Worm (Caenorhabditis elegans): ENCODE data around the gene acs-4.

The acs-4 gene

DNA sequence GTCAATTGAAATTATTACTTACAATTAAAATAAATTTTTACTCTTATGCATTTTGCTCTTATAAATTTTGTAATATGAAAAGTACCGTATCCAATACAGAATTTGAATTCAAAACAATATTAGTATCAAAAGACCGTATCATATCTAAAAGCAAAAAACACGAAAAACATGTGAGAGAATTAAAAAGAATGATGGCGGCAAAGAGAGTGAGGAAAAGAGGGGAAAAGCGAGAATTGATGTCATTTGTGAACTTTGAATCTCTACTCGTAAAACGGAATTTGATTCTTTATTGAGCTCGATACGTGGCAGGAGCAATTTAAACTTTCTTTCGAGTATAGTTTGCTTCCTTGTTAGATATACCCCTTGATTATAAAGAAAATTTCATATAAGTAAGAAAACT lies 13.1 kb upstream of the acs-4 start:
- TF ChIP-seq hlh-8 (tag; optimal IDR thresholded peaks at IDR 0.05): no peak
- TF ChIP-seq lim-6 (tag; optimal IDR thresholded peaks at IDR 0.05): no peak
- no peak for TF ChIP-seq K02D7.2 (tag; optimal IDR thresholded peaks at IDR 0.05)
- TF ChIP-seq nfya-1 (tag; optimal IDR thresholded peaks at IDR 0.05): no peak
- TF ChIP-seq gmeb-2 (tag; optimal IDR thresholded peaks at IDR 0.05): no peak
- no peak for TF ChIP-seq eyg-1 (tag; optimal IDR thresholded peaks at IDR 0.05)

- TF ChIP-seq ceh-6 (GFP tag; optimal IDR thresholded peaks at IDR 0.05) (no peak), hlh-8 (tag; optimal IDR thresholded peaks at IDR 0.05) (peak; percentile 57), hlh-15 (tag; optimal IDR thresholded peaks at IDR 0.05) (no peak), ceh-22 (tag; optimal IDR thresholded peaks at IDR 0.05) (no peak), ceh-9 (tag; optimal IDR thresholded peaks at IDR 0.05) (no peak), fkh-10 (GFP tag; optimal IDR thresholded peaks at IDR 0.05) (peak; percentile 48), unc-55 (GFP tag; optimal IDR thresholded peaks at IDR 0.05) (peak; percentile 82), ceh-30 (tag; optimal IDR thresholded peaks at IDR 0.05) (no peak), lin-11 (tag; optimal IDR thresholded peaks at IDR 0.05) (no peak), ttx-3 (tag; optimal IDR thresholded peaks at IDR 0.05) (no peak), unc-42 (tag; optimal IDR thresholded peaks at IDR 0.05) (peak; percentile 65), ceh-19 (GFP tag; optimal IDR thresholded peaks at IDR 0.05) (no peak), ceh-18 (tag; optimal IDR thresholded peaks at IDR 0.05) (peak; percentile 90), unc-86 (tag; optimal IDR thresholded peaks at IDR 0.05) (peak; percentile 32), fax-1 (tag; optimal IDR thresholded peaks at IDR 0.05) (peak; percentile 3), tbx-7 (tag; optimal IDR thresholded peaks at IDR 0.05) (no peak), pha-4 (tag; optimal IDR thresholded peaks at IDR 0.05) (no peak), che-1 (tag; optimal IDR thresholded peaks at IDR 0.05) (no peak), pqm-1 (tag; optimal IDR thresholded peaks at IDR 0.05) (peak; percentile 71), pax-1 (tag; optimal IDR thresholded peaks at IDR 0.05) (peak; percentile 52), Y22D7AL.16 (tag; optimal IDR thresholded peaks at IDR 0.05) (no peak), ceh-14 (tag; optimal IDR thresholded peaks at IDR 0.05) (peak; percentile 53), C38D4.7 (GFP tag; optimal IDR thresholded peaks at IDR 0.05) (no peak), madf-2 (tag; optimal IDR thresholded peaks at IDR 0.05) (no peak), sox-2 (GFP tag; IDR thresholded peaks at IDR 0.05) (no peak; the same call in 1 of the 2 replicates), pros-1 (tag; optimal IDR thresholded peaks at IDR 0.05) (peak; percentile 84), odd-2 (tag; optimal IDR thresholded peaks at IDR 0.05) (no peak), zip-5 (tag; optimal IDR thresholded peaks at IDR 0.05) (peak; percentile 3), pat-9 (tag; optimal IDR thresholded peaks at IDR 0.05) (peak; percentile 34), ceh-31 (tag; optimal IDR thresholded peaks at IDR 0.05) (peak; percentile 83), ref-2 (tag; optimal IDR thresholded peaks at IDR 0.05) (peak; percentile 74), lim-6 (tag; optimal IDR thresholded peaks at IDR 0.05) (no peak), ets-4 (tag; optimal IDR thresholded peaks at IDR 0.05) (peak; percentile 68), pha-2 (tag; optimal IDR thresholded peaks at IDR 0.05) (no peak), dmd-4 (tag; optimal IDR thresholded peaks at IDR 0.05; ENCODE audit: borderline replicate concordance) (peak; percentile 35), ceh-34 (tag; optimal IDR thresholded peaks at IDR 0.05) (peak; percentile 82), C08G9.2 (tag; optimal IDR thresholded peaks at IDR 0.05) (peak; percentile 47), tbx-2 (tag; optimal IDR thresholded peaks at IDR 0.05) (peak; percentile 89), sox-4 (tag; optimal IDR thresholded peaks at IDR 0.05) (no peak), ahr-1 (tag; optimal IDR thresholded peaks at IDR 0.05) (no peak), T23F11.4 (GFP tag; optimal IDR thresholded peaks at IDR 0.05) (no peak), ceh-48 (tag; optimal IDR thresholded peaks at IDR 0.05) (no peak), hlh-30 (tag; optimal IDR thresholded peaks at IDR 0.05; ENCODE audit: insufficient read depth) (peak; percentile 98), elt-2 (tag; optimal IDR thresholded peaks at IDR 0.05) (no peak), elt-4 (tag; optimal IDR thresholded peaks at IDR 0.05) (no peak), pag-3 (tag; optimal IDR thresholded peaks at IDR 0.05; ENCODE audit: borderline replicate concordance) (no peak), K02D7.2 (tag; optimal IDR thresholded peaks at IDR 0.05) (no peak), ztf-16 (tag; optimal IDR thresholded peaks at IDR 0.05) (no peak), ama-1 (optimal IDR thresholded peaks at IDR 0.05) (peak; percentile 18)
Measured at ce11 chrIII:7155631-7156030, 12.0 kb upstream of the acs-4 start.
